Worm (Caenorhabditis elegans) whole organism, L4 larva: Measurements from ENCODE around the gene sssh-1.

Experiments
- D1046.2 ChIP-seq: fragments of 200-800 bp; sonication (Bioruptor generic); IDR thresholded peaks from 2 replicates; pipeline ENCODE4 v1.3.6; 2022; ENCODE audit warnings: missing genetic modification characterization, missing compliant biosample characterization
- F44E2.7 ChIP-seq: fragments of 200-800 bp; sonication (Bioruptor generic); IDR thresholded peaks from 2 replicates; pipeline ENCODE4 v2.1.2; 2022; ENCODE audit warnings: missing genetic modification characterization, missing compliant biosample characterization
- R02D3.7 ChIP-seq: fragments of 150-350 bp; sonication (generic microtip); optimal IDR thresholded peaks from 3 replicates; lab custom pipeline; 2014; ENCODE audit warnings: missing biosample characterization, missing genetic modification characterization
- T26A8.4 ChIP-seq: fragments of 200-800 bp; sonication (Bioruptor generic); IDR thresholded peaks from 2 replicates; pipeline ENCODE4 v1.3.6; 2022; ENCODE audit warnings: missing genetic modification characterization, missing compliant biosample characterization
- Y48G9A.11 ChIP-seq: fragments of 200-800 bp; sonication (Bioruptor generic); IDR thresholded peaks from 2 replicates; pipeline ENCODE4 v1.3.6; 2022; ENCODE audit warnings: missing genetic modification reagents, missing genetic modification characterization, missing compliant biosample characterization
- Y5F2A.4 ChIP-seq: fragments of 200-800 bp; sonication (Bioruptor generic); optimal IDR thresholded peaks from 2 replicates; lab custom pipeline; 2018; ENCODE audit warnings: mild to moderate bottlenecking, missing genetic modification characterization, missing compliant biosample characterization
- ZK337.2 ChIP-seq: fragments of 200-800 bp; sonication (Bioruptor generic); IDR thresholded peaks from 2 replicates; pipeline ENCODE4 v1.3.6; 2022; ENCODE audit warnings: missing genetic modification reagents, missing genetic modification characterization, missing compliant biosample characterization
- aha-1 ChIP-seq: fragments of 150-350 bp; peaks from one replicate; lab custom pipeline; 2014; ENCODE audit warnings: missing biosample characterization, missing genetic modification characterization
- aly-2 ChIP-seq: sonication (generic microtip); optimal IDR thresholded peaks from 2 replicates; lab custom pipeline; 2018; ENCODE audit warnings: missing biosample characterization, missing genetic modification characterization
- ceh-62 ChIP-seq: sonication (generic microtip); optimal IDR thresholded peaks from 2 replicates; lab custom pipeline; 2017; ENCODE audit warnings: missing biosample characterization, missing genetic modification characterization
- ces-1 ChIP-seq: fragments of 150-350 bp; sonication (generic microtip); optimal IDR thresholded peaks from 4 replicates; lab custom pipeline; 2014; ENCODE audit warnings: missing biosample characterization, missing genetic modification reagents, missing genetic modification characterization
- ctbp-1 ChIP-seq: fragments of 200-800 bp; sonication (Bioruptor generic); IDR thresholded peaks from 2 replicates; pipeline ENCODE4 v1.3.6; 2022; ENCODE audit warnings: missing genetic modification reagents, missing genetic modification characterization, missing compliant biosample characterization
- daf-19 ChIP-seq: fragments of 200-800 bp; sonication (Bioruptor generic); conservative IDR thresholded peaks from 2 replicates; pipeline ENCODE4 v1.3.6; 2022; ENCODE audit warnings: missing genetic modification characterization, missing compliant biosample characterization
- dmd-8 ChIP-seq: fragments of 200-800 bp; sonication (Bioruptor generic); IDR thresholded peaks from 2 replicates; pipeline ENCODE4 v1.3.6; 2022; ENCODE audit warnings: missing genetic modification characterization, missing compliant biosample characterization
- dpl-1 ChIP-seq: fragments of 150-350 bp; optimal IDR thresholded peaks from 2 replicates; lab custom pipeline; 2014; ENCODE audit warnings: missing biosample characterization, missing genetic modification reagents, missing genetic modification characterization
- dve-1 ChIP-seq: sonication (generic microtip); optimal IDR thresholded peaks from 2 replicates; lab custom pipeline; 2017; ENCODE audit warnings: antibody characterized with exemption, mild to moderate bottlenecking, missing genetic modification characterization, missing compliant biosample characterization; ENCODE audit not compliant: insufficient read depth
- egl-27 ChIP-seq: sonication (generic microtip); optimal IDR thresholded peaks from 3 replicates; lab custom pipeline; 2017; ENCODE audit warnings: missing biosample characterization, missing genetic modification reagents, missing genetic modification characterization
- egl-43 ChIP-seq: fragments of 200-800 bp; sonication (Bioruptor generic); IDR thresholded peaks from 2 replicates; pipeline ENCODE4 v1.3.6; 2022; ENCODE audit warnings: missing genetic modification reagents, missing genetic modification characterization, missing compliant biosample characterization
- fkh-10 ChIP-seq: fragments of 150-350 bp; optimal IDR thresholded peaks from 2 replicates; lab custom pipeline; 2014; ENCODE audit warnings: missing biosample characterization, missing genetic modification reagents, missing genetic modification characterization
- fos-1 ChIP-seq: fragments of 150-350 bp; optimal IDR thresholded peaks from 2 replicates; lab custom pipeline; 2014; ENCODE audit warnings: missing biosample characterization, missing genetic modification characterization
- hmg-1.1 ChIP-seq: fragments of 200-800 bp; sonication (Bioruptor generic); IDR thresholded peaks from 2 replicates; pipeline ENCODE4 v1.3.6; 2022; ENCODE audit warnings: missing genetic modification reagents, missing genetic modification characterization, missing compliant biosample characterization
- jun-1 ChIP-seq: fragments of 150-350 bp; optimal IDR thresholded peaks from 2 replicates; lab custom pipeline; 2014; ENCODE audit warnings: missing biosample characterization, missing genetic modification reagents, missing genetic modification characterization
- lim-7 ChIP-seq: fragments of 200-800 bp; sonication (Bioruptor generic); IDR thresholded peaks from 2 replicates; pipeline ENCODE4 v1.3.6; 2022; ENCODE audit warnings: missing genetic modification characterization, missing compliant biosample characterization
- lin-1 ChIP-seq: fragments of 200-800 bp; sonication (Bioruptor generic); IDR thresholded peaks from 2 replicates; pipeline ENCODE4 v1.3.6; 2022; ENCODE audit warnings: missing genetic modification reagents, missing genetic modification characterization, missing compliant biosample characterization
- lin-15B ChIP-seq: fragments of 150-350 bp; sonication (generic microtip); optimal IDR thresholded peaks from 3 replicates; lab custom pipeline; 2014; ENCODE audit warnings: missing biosample characterization, missing genetic modification characterization
- lin-38 ChIP-seq: fragments of 200-800 bp; sonication (Bioruptor generic); IDR thresholded peaks from 2 replicates; pipeline ENCODE4 v1.3.6; 2022; ENCODE audit warnings: missing genetic modification reagents, missing genetic modification characterization, missing compliant biosample characterization
- madf-5 ChIP-seq, 2 experiments: fragments of 200-800 bp; sonication (Bioruptor generic); IDR thresholded peaks; 2 replicates each; pipeline ENCODE4 v1.3.6; 2022; ENCODE audit warnings: missing compliant biosample characterization in 2 of 2, missing genetic modification characterization in 2 of 2
- madf-9 ChIP-seq: fragments of 200-800 bp; sonication (Bioruptor generic); conservative IDR thresholded peaks from 2 replicates; pipeline ENCODE4 v1.3.6; 2022; ENCODE audit warnings: missing genetic modification reagents, missing genetic modification characterization, missing compliant biosample characterization
- mes-2 ChIP-seq: sonication (generic microtip); optimal IDR thresholded peaks from 2 replicates; lab custom pipeline; 2016; ENCODE audit warnings: missing genotype, mild to moderate bottlenecking, missing genetic modification characterization, missing compliant biosample characterization; ENCODE audit not compliant: poor library complexity, severe bottlenecking
- mxl-2 ChIP-seq: fragments of 200-800 bp; sonication (Bioruptor generic); conservative IDR thresholded peaks from 2 replicates; pipeline ENCODE4 v1.3.6; 2022; ENCODE audit warnings: missing genetic modification reagents, missing genetic modification characterization, missing compliant biosample characterization
- nhr-10 ChIP-seq: fragments of 150-350 bp; optimal IDR thresholded peaks from 2 replicates; lab custom pipeline; 2014; ENCODE audit warnings: missing biosample characterization, missing genetic modification characterization
- nhr-28 ChIP-seq: fragments of 150-350 bp; optimal IDR thresholded peaks from 2 replicates; lab custom pipeline; 2014; ENCODE audit warnings: missing biosample characterization, missing genetic modification characterization
- nhr-41 ChIP-seq: fragments of 200-800 bp; sonication (Bioruptor generic); IDR thresholded peaks from 2 replicates; pipeline ENCODE4 v1.3.6; 2022; ENCODE audit warnings: missing genetic modification reagents, missing genetic modification characterization, missing compliant biosample characterization
- nhr-76 ChIP-seq: fragments of 150-350 bp; optimal IDR thresholded peaks from 2 replicates; lab custom pipeline; 2014; ENCODE audit warnings: missing biosample characterization, missing genetic modification characterization
- saeg-2 ChIP-seq: fragments of 200-800 bp; sonication (Bioruptor generic); IDR thresholded peaks from 2 replicates; pipeline ENCODE4 v1.3.6; 2022; ENCODE audit warnings: missing genetic modification reagents, missing genetic modification characterization, missing compliant biosample characterization
- sdz-12 ChIP-seq: fragments of 200-800 bp; sonication (Bioruptor generic); optimal IDR thresholded peaks from 2 replicates; lab custom pipeline; 2018; ENCODE audit warnings: mild to moderate bottlenecking, missing genetic modification characterization, missing compliant biosample characterization
- set-16 ChIP-seq: fragments of 200-800 bp; sonication (Bioruptor generic); IDR thresholded peaks from 2 replicates; pipeline ENCODE4 v1.3.6; 2022; ENCODE audit warnings: missing genetic modification reagents, missing genetic modification characterization, missing compliant biosample characterization
- skn-1 ChIP-seq: fragments of 150-350 bp; optimal IDR thresholded peaks from 2 replicates; lab custom pipeline; 2014; ENCODE audit warnings: missing biosample characterization, missing genetic modification characterization
- snpc-1.2 ChIP-seq: fragments of 200-800 bp; sonication (Bioruptor generic); IDR thresholded peaks from 2 replicates; pipeline ENCODE4 v1.3.6; 2022; ENCODE audit warnings: missing genetic modification reagents, missing genetic modification characterization, missing compliant biosample characterization
- spr-3 ChIP-seq: fragments of 200-800 bp; sonication (Bioruptor generic); optimal IDR thresholded peaks from 2 replicates; lab custom pipeline; 2018; ENCODE audit warnings: mild to moderate bottlenecking, missing genetic modification characterization, missing compliant biosample characterization
- tag-97 ChIP-seq: fragments of 200-800 bp; sonication (Bioruptor generic); IDR thresholded peaks from 2 replicates; pipeline ENCODE4 v1.3.6; 2022; ENCODE audit warnings: missing genetic modification characterization, missing compliant biosample characterization
- unc-130 ChIP-seq: sonication (generic microtip); optimal IDR thresholded peaks from 2 replicates; lab custom pipeline; 2016; ENCODE audit warnings: missing genetic modification reagents, missing genetic modification characterization, missing compliant biosample characterization
- unc-62 ChIP-seq, 3 experiments: fragments of 150-350 bp in 1 of 3; sonication (generic microtip); optimal IDR thresholded peaks in 2 of 3; peaks in 1 of 3; 1 replicate in 1 of 3; 2 replicates in 2 of 3; lab custom pipeline; 2014 to 2017; ENCODE audit warnings: missing biosample characterization in 3 of 3, missing genetic modification characterization in 3 of 3, missing genetic modification reagents in 3 of 3, missing genotype in 1 of 3

The sssh-1 gene

ce11 chrX:14872817-14873469 is 2.8 kb upstream of the sssh-1 start, which contains the start of gene F31F6.3:
Gene F31F6.3, minus strand, starts transcription at chrX:14872867.
- TF ChIP-seq dmd-8 (GFP tag; lab: Robert Waterston, UW) (no peak), madf-9 (no peak), jun-1 (tag; lab: Kevin White, UChicago) (no peak), fos-1 (no peak), R02D3.7 (tag; lab: Kevin White, UChicago) (no peak), nhr-28 (tag; lab: Kevin White, UChicago) (no peak), snpc-1.2 (no peak), lin-15B (tag; lab: Kevin White, UChicago) (no peak), dve-1 (tag; lab: Kevin White, UChicago) (no peak), ZK337.2 (no peak), lim-7 (GFP tag; lab: Robert Waterston, UW) (no peak), nhr-76 (tag; lab: Kevin White, UChicago) (no peak), sdz-12 (no peak)
- TF ChIP-seq, all 104 proteins: peak for 0

- TF ChIP-seq egl-43 (GFP tag; lab: Robert Waterston, UW): 0 out of 2 replicates have a peak, but pooled peaks have one; percentile 51
- TF ChIP-seq set-16: peak; percentile 62
- no peak for TF ChIP-seq nhr-76 (tag; lab: Kevin White, UChicago)
- TF ChIP-seq mes-2: no peak
- TF ChIP-seq ces-1 (GFP tag; lab: Kevin White, UChicago): no peak
- no peak for TF ChIP-seq T26A8.4 (GFP tag; lab: Robert Waterston, UW)
- no peak for TF ChIP-seq madf-5 (GFP tag; IDR thresholded peaks at IDR 0.05; lab: Robert Waterston, UW)
- TF ChIP-seq, all 104 proteins: peak for 2
Observed at ce11 chrX:14877691-14878090, 1.9 kb downstream of the sssh-1 start.

ce11 chrX:14881119-14881518 is 5.4 kb downstream of the sssh-1 start, which contains the start of gene flp-8:
Gene flp-8, plus strand, starts transcription at chrX:14881419.
- no peak for TF ChIP-seq mxl-2
- TF ChIP-seq nhr-41 (GFP tag; lab: Robert Waterston, UW): no peak
- no peak for TF ChIP-seq fkh-10 (GFP tag; lab: Kevin White, UChicago)
- no peak for TF ChIP-seq egl-27 (tag; lab: Kevin White, UChicago)

ce11 chrX:14885855-14886254 is 10.1 kb downstream of the sssh-1 start:
- TF ChIP-seq lin-1 (GFP tag; lab: Robert Waterston, UW) (no peak), aha-1 (tag; lab: Kevin White, UChicago) (peak; percentile 60), dpl-1 (GFP tag; lab: Kevin White, UChicago) (no peak), unc-62 (GFP tag; optimal IDR thresholded peaks at IDR 0.05 in 1 of 2; lab: Kevin White, UChicago) (peak in 1 of 2 experiments; percentile 13), unc-62 (tag; optimal IDR thresholded peaks at IDR 0.05; lab: Kevin White, UChicago) (no peak), T26A8.4 (GFP tag; lab: Robert Waterston, UW) (no peak)
- TF ChIP-seq, all 104 proteins: peak for 2

- TF ChIP-seq Y48G9A.11 (GFP tag; lab: Robert Waterston, UW) (no peak), ctbp-1 (GFP tag; lab: Robert Waterston, UW) (no peak), daf-19 (GFP tag; lab: Robert Waterston, UW) (no peak), Y5F2A.4 (GFP tag; lab: Kevin White, UChicago) (no peak), aly-2 (tag; lab: Kevin White, UChicago) (no peak), ceh-62 (tag; lab: Kevin White, UChicago) (no peak), tag-97 (GFP tag; lab: Robert Waterston, UW) (no peak), snpc-1.2 (no peak), F44E2.7 (GFP tag; lab: Robert Waterston, UW) (no peak), lin-38 (GFP tag; lab: Robert Waterston, UW) (no peak), hmg-1.1 (GFP tag; lab: Robert Waterston, UW) (no peak), spr-3 (GFP tag; lab: Kevin White, UChicago) (no peak), saeg-2 (GFP tag; lab: Robert Waterston, UW) (no peak), T26A8.4 (GFP tag; lab: Robert Waterston, UW) (no peak), fos-1 (no peak), nhr-10 (tag; lab: Kevin White, UChicago) (no peak), D1046.2 (GFP tag; lab: Robert Waterston, UW) (no peak), skn-1 (tag; lab: Kevin White, UChicago) (no peak), unc-130 (GFP tag; lab: Kevin White, UChicago) (no peak), lim-7 (GFP tag; lab: Robert Waterston, UW) (no peak)
Observed at ce11 chrX:14888188-14888587, 12.4 kb downstream of the sssh-1 start, which contains the start of gene daf-6. Gene daf-6, plus strand, starts transcription at chrX:14888488.
